Worm (Caenorhabditis elegans) whole organism, midembryonic: ENCODE data around the gene popl-7.
A peak's percentile ranks its signal among the peaks of the same experiment; 100 is the strongest.

ENCODE experiments used
- T22C8.4 ChIP-seq: fragments of 200-800 bp; sonication (Bioruptor generic); IDR thresholded peaks from 2 replicates; pipeline ENCODE4 v1.3.6; 2022; ENCODE audit warnings: missing genetic modification characterization, missing compliant biosample characterization
- flt-1 ChIP-seq: fragments of 200-800 bp; sonication (Bioruptor generic); IDR thresholded peaks from 2 replicates; pipeline ENCODE4 v1.3.6; 2022; ENCODE audit warnings: missing genetic modification characterization, missing compliant biosample characterization
- ref-1 ChIP-seq: fragments of 200-800 bp; sonication (Bioruptor generic); conservative IDR thresholded peaks from 2 replicates; pipeline ENCODE4 v1.3.6; 2022; ENCODE audit warnings: missing genetic modification reagents, missing genetic modification characterization, missing compliant biosample characterization
- tab-1 ChIP-seq: fragments of 200-800 bp; sonication (Bioruptor generic); IDR thresholded peaks from 2 replicates; pipeline ENCODE4 v1.3.6; 2022; ENCODE audit warnings: missing genetic modification characterization, missing compliant biosample characterization
- ztf-23 ChIP-seq: fragments of 200-800 bp; sonication (Bioruptor generic); IDR thresholded peaks from 2 replicates; pipeline ENCODE4 v1.3.6; 2022; ENCODE audit warnings: missing genetic modification reagents, missing genetic modification characterization, missing compliant biosample characterization
- ztf-29 ChIP-seq: fragments of 200-800 bp; sonication (Bioruptor generic); IDR thresholded peaks from 2 replicates; pipeline ENCODE4 v1.3.6; 2022; ENCODE audit warnings: missing genetic modification reagents, missing genetic modification characterization, missing compliant biosample characterization

ce11 chrIV:13412845-13413383, 42.4 kb downstream of the popl-7 start, which contains the start of gene gcl-1:
- no peak for TF ChIP-seq ref-1 (GFP tag; lab: Robert Waterston, UW)
- no peak for TF ChIP-seq tab-1 (GFP tag; lab: Robert Waterston, UW)
- no peak for TF ChIP-seq flt-1 (GFP tag; lab: Robert Waterston, UW)
- TF ChIP-seq ztf-29 (GFP tag; lab: Robert Waterston, UW), result peak; percentile 57; the same call in 1 of the 2 replicates
- TF ChIP-seq T22C8.4 (GFP tag; lab: Robert Waterston, UW), result no peak
- TF ChIP-seq ztf-23 (GFP tag; lab: Robert Waterston, UW), result no peak
